Fruit fly (Drosophila melanogaster): Measurements from ENCODE around the gene Acf.

Gene Acf

DNA sequence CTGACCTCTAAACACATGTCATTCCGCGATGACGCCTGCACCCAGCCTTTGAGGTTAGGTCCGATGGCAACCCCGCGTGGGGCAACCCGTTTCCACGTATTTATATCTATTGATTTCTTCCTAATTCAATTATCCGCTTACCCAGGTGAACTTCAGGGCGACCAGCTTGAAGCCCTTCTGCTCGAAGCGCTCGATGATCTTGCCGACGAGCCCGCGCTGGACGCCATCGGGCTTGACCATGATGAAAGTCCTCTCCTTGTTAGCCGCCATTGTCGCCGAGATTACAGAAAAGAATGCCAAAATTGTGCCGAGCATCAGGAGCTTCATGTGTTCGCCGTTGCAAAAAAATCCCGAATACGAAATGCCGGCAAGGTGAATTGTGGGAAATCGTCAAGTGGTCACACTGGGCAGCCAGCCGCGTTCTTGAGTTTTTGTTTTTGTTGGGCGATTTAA is 48.1 kb upstream of the Acf start, which contains the start of gene awd (continued):
- TF ChIP-seq spab (GFP tag; optimal IDR thresholded peaks at IDR 0.05): no peak
- no peak for TF ChIP-seq CG15336 (GFP tag; IDR thresholded peaks at IDR 0.05)
- no peak for TF ChIP-seq CG11762 (GFP tag; optimal IDR thresholded peaks at IDR 0.05; ENCODE audit: insufficient read depth)
- no peak for TF ChIP-seq Hr38 (GFP tag; optimal IDR thresholded peaks at IDR 0.05)
- TF ChIP-seq CG11902 (GFP tag; optimal IDR thresholded peaks at IDR 0.05): no peak
- peak; percentile 51 for TF ChIP-seq Eip75B (GFP tag; optimal IDR thresholded peaks at IDR 0.05)
- no peak for TF ChIP-seq CG11294 (GFP tag; IDR thresholded peaks at IDR 0.05)
- TF ChIP-seq acj6 (GFP tag; optimal IDR thresholded peaks at IDR 0.05): no peak
- TF ChIP-seq Ets21C (GFP tag; optimal IDR thresholded peaks at IDR 0.05): no peak
- no peak for TF ChIP-seq Eip93F (GFP tag; optimal IDR thresholded peaks at IDR 0.05)
- peak; percentile 44 for TF ChIP-seq CG1621 (tag; optimal IDR thresholded peaks at IDR 0.05)
- no peak for TF ChIP-seq fd85E (GFP tag; optimal IDR thresholded peaks at IDR 0.05)
- no peak for TF ChIP-seq Ets96B (tag; optimal IDR thresholded peaks at IDR 0.05)
- no peak for TF ChIP-seq Sox102F (GFP tag; optimal IDR thresholded peaks at IDR 0.05)
- TF ChIP-seq CG3032 (tag; optimal IDR thresholded peaks at IDR 0.05): peak; percentile 9
- peak; percentile 70 for TF ChIP-seq Eip78C (GFP tag)
- TF ChIP-seq esn (GFP tag; optimal IDR thresholded peaks at IDR 0.05): peak; percentile 35

DNA sequence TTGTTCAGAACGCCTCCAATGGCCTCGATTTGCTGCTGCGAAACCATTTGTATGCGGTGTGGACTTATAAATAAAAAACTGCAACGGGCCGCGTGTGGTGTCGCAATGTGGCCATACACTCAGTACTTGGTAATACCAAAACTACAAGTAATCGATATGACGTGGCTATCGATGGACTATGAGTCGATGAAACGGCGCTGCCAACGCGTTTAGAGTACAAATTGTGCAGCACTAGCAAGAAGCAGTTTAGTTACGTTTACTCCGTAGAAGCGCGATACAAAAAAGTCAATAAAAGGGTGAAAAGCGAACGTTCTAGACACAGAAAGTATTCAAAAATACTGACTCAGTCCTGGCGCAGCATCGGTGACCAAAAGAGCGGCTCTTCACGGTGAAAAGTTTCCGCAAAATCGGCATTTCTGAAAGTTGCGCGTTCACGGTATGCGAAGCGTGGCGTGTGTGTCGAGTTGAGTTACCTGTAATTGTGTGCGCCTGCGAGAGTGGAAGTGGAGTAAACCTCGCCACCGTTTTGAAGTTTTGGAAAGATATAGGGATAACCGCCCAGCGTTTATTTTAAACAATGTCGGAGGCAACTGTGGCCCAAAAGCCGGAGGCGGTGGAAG is 46.2 kb upstream of the Acf start, which contains the start of the genes nero and CG1910:
nero (minus strand) TSS at position 130 of the 620 bp plus-strand sequence.
CG1910 (plus strand) TSS at position 215 of the 620 bp plus-strand sequence.
- TF ChIP-seq dac (GFP tag; optimal IDR thresholded peaks at IDR 0.05) (no peak), esn (GFP tag; optimal IDR thresholded peaks at IDR 0.05) (peak; percentile 33), CG3032 (tag; optimal IDR thresholded peaks at IDR 0.05) (peak; percentile 11), CG4318 (GFP tag; optimal IDR thresholded peaks at IDR 0.05) (no peak), Ets96B (tag; optimal IDR thresholded peaks at IDR 0.05) (no peak), CG8319 (GFP tag; optimal IDR thresholded peaks at IDR 0.05) (no peak), CG1621 (tag; optimal IDR thresholded peaks at IDR 0.05) (peak; percentile 50), CG34406 (GFP tag; optimal IDR thresholded peaks at IDR 0.05) (no peak), fd85E (GFP tag; optimal IDR thresholded peaks at IDR 0.05) (no peak), Ets21C (GFP tag; optimal IDR thresholded peaks at IDR 0.05) (no peak), CG7368 (GFP tag; optimal IDR thresholded peaks at IDR 0.05) (no peak), CG8119 (GFP tag; IDR thresholded peaks at IDR 0.05) (no peak), CG11762 (GFP tag; optimal IDR thresholded peaks at IDR 0.05; ENCODE audit: insufficient read depth) (no peak), CG32006 (GFP tag; optimal IDR thresholded peaks at IDR 0.05) (no peak), CG6854 (GFP tag; optimal IDR thresholded peaks at IDR 0.05) (no peak), salr (GFP tag; optimal IDR thresholded peaks at IDR 0.05) (no peak), Eip78C (GFP tag) (no peak), vri (GFP tag; optimal IDR thresholded peaks at IDR 0.05) (no peak), Smox (GFP tag; optimal IDR thresholded peaks at IDR 0.05) (no peak), CG10631 (GFP tag; optimal IDR thresholded peaks at IDR 0.05) (no peak)

DNA sequence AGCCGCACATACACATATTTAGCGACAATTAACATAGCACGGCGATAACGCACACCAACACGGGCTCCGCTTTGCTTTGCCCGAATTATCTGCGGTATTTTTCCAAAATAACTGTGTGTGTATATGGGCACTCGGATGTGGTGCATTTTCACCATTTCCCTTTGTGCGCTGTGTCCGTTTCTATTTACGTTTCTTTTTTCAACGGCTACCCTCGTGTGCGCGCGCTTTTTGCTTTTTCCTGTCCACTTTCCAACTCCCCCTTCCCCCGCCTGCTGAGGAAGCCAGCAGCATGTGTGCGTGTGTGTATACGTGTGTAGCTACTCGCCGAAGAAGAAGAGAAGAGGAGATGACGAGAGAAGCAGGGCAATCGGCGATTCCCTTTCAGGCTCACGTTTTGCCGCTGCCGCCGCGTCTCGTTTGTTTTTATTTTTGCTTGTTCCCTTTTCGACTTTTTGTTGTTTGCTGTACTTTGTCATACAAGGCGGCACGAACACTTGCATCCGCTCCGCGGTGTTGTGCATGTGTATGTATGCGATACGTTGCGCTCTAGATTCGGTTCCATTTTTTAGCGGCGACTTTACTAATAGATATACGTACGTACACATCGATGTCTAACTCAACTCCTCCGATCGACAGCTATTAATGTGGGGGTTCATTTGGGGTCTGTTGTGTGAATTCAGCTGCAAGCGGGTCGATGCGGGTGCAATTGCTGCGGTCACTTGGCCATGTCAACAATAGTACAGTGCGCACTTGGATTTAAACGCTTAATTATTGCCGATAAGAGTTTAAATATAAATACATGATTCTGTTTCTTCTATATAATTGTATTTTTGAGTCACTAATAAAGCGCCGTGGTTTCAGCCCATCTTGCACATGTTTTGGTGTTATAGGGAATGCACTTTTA is 45.4 kb upstream of the Acf start:
- TF ChIP-seq CG16779 (tag; optimal IDR thresholded peaks at IDR 0.05) (peak; percentile 75), Eip93F (GFP tag; optimal IDR thresholded peaks at IDR 0.05) (no peak), CG31627 (GFP tag; optimal IDR thresholded peaks at IDR 0.05) (no peak), CG1621 (tag; optimal IDR thresholded peaks at IDR 0.05) (peak; percentile 76), dac (GFP tag; optimal IDR thresholded peaks at IDR 0.05) (no peak), CG8119 (GFP tag; IDR thresholded peaks at IDR 0.05) (no peak), CG6854 (GFP tag; optimal IDR thresholded peaks at IDR 0.05) (peak; percentile 80), CG6163 (GFP tag; IDR thresholded peaks at IDR 0.05) (no peak), dsx (GFP tag; optimal IDR thresholded peaks at IDR 0.05; ENCODE audit: poor library complexity, severe bottlenecking) (peak; percentile 83), CG11902 (GFP tag; optimal IDR thresholded peaks at IDR 0.05) (no peak), Sox102F (GFP tag; optimal IDR thresholded peaks at IDR 0.05) (no peak), Ets96B (tag; optimal IDR thresholded peaks at IDR 0.05) (peak; percentile 52), eg (GFP tag; IDR thresholded peaks at IDR 0.05) (no peak), CG9139 (GFP tag; optimal IDR thresholded peaks at IDR 0.05) (peak; percentile 73), acj6 (GFP tag; optimal IDR thresholded peaks at IDR 0.05) (no peak), Sox14 (GFP tag; optimal IDR thresholded peaks at IDR 0.05) (peak; percentile 54), OdsH (GFP tag; optimal IDR thresholded peaks at IDR 0.05) (no peak), ss (GFP tag; optimal IDR thresholded peaks at IDR 0.05) (peak; percentile 79 to 90), CG11294 (GFP tag; IDR thresholded peaks at IDR 0.05) (no peak), Smox (GFP tag; optimal IDR thresholded peaks at IDR 0.05) (no peak), net (GFP tag; optimal IDR thresholded peaks at IDR 0.05) (peak; percentile 74), CG6808 (GFP tag; optimal IDR thresholded peaks at IDR 0.05) (peak; percentile 79), Hr38 (GFP tag; optimal IDR thresholded peaks at IDR 0.05) (no peak), CG3919 (GFP tag; optimal IDR thresholded peaks at IDR 0.05) (peak; percentile 33), esn (GFP tag; optimal IDR thresholded peaks at IDR 0.05) (peak; percentile 12), pdm3 (GFP tag; optimal IDR thresholded peaks at IDR 0.05) (no peak)
